Fruit fly (Drosophila melanogaster) whole organism, embryonic: ENCODE results near the gene CG15019.
A peak's percentile ranks its signal among the peaks of the same experiment; 100 is the strongest.

ENCODE experiments used
- Asciz ChIP-seq: fragments of 200-800 bp; sonication (Bioruptor generic); optimal IDR thresholded peaks from 2 replicates; lab custom pipeline; 2017; ENCODE audit warnings: missing biosample characterization, mild to moderate bottlenecking, missing genetic modification characterization, missing genetic modification reagents
- Blimp-1 ChIP-seq: fragments of 200-800 bp; sonication (Bioruptor generic); optimal IDR thresholded peaks from 3 replicates; lab custom pipeline; 2018; ENCODE audit warnings: missing biosample characterization, missing genetic modification characterization, mild to moderate bottlenecking, moderate library complexity, missing genetic modification reagents
- CG10267 ChIP-seq: fragments of 200-800 bp; sonication (Bioruptor generic); optimal IDR thresholded peaks from 2 replicates; lab custom pipeline; 2018; ENCODE audit warnings: missing biosample characterization, mild to moderate bottlenecking, missing genetic modification characterization, moderate library complexity
- CG10431 ChIP-seq: fragments of 200-800 bp; sonication (Bioruptor generic); optimal IDR thresholded peaks from 3 replicates; lab custom pipeline; 2018; ENCODE audit warnings: missing biosample characterization, mild to moderate bottlenecking, missing genetic modification characterization
- CG10959 ChIP-seq: fragments of 200-800 bp; sonication (Bioruptor generic); IDR thresholded peaks from 2 replicates; pipeline ENCODE4 v1.3.6; 2022; ENCODE audit warnings: missing biosample characterization, missing genetic modification characterization
- CG12155 ChIP-seq: fragments of 200-800 bp; sonication (Bioruptor generic); optimal IDR thresholded peaks from 3 replicates; lab custom pipeline; 2016; ENCODE audit warnings: missing biosample characterization, missing genetic modification characterization
- CG16779 ChIP-seq: fragments of 200-800 bp; sonication (Bioruptor generic); IDR thresholded peaks from 2 replicates; pipeline ENCODE4 v1.3.6; 2022; ENCODE audit warnings: missing biosample characterization, missing genetic modification characterization
- CG17186 ChIP-seq: fragments of 200-800 bp; sonication (Bioruptor generic); optimal IDR thresholded peaks from 3 replicates; lab custom pipeline; 2017; ENCODE audit warnings: missing biosample characterization, missing genetic modification reagents, missing genetic modification characterization
- CG17568 ChIP-seq: fragments of 200-800 bp; sonication (Bioruptor generic); optimal IDR thresholded peaks from 2 replicates; lab custom pipeline; 2018; ENCODE audit warnings: missing biosample characterization, mild to moderate bottlenecking, missing genetic modification characterization, moderate library complexity
- CG18011 ChIP-seq: fragments of 200-800 bp; sonication (Bioruptor generic); optimal IDR thresholded peaks from 2 replicates; lab custom pipeline; 2017; ENCODE audit warnings: missing biosample characterization, missing genetic modification characterization, mild to moderate bottlenecking, moderate library complexity, missing genotype
- CG3065 ChIP-seq: fragments of 200-800 bp; sonication (Bioruptor generic); optimal IDR thresholded peaks from 2 replicates; lab custom pipeline; 2016; ENCODE audit warnings: missing biosample characterization, missing genetic modification characterization
- CG32767 ChIP-seq: fragments of 200-800 bp; sonication (Bioruptor generic); IDR thresholded peaks from 2 replicates; pipeline ENCODE4 v1.3.6; 2022; ENCODE audit warnings: missing biosample characterization, missing genetic modification characterization
- CG3995 ChIP-seq: fragments of 200-800 bp; sonication (Bioruptor generic); optimal IDR thresholded peaks from 3 replicates; lab custom pipeline; 2016; ENCODE audit warnings: missing biosample characterization, missing genetic modification characterization
- CG4328 ChIP-seq: fragments of 200-800 bp; sonication (Bioruptor generic); optimal IDR thresholded peaks from 3 replicates; lab custom pipeline; 2017; ENCODE audit warnings: missing biosample characterization, missing genetic modification reagents, missing genetic modification characterization
- CG4404 ChIP-seq: fragments of 200-800 bp; sonication (Bioruptor generic); IDR thresholded peaks from 2 replicates; pipeline ENCODE4 v1.3.6; 2022; ENCODE audit warnings: missing biosample characterization, missing genetic modification characterization
- CG4854 ChIP-seq: fragments of 200-800 bp; sonication (Bioruptor generic); optimal IDR thresholded peaks from 2 replicates; lab custom pipeline; 2016; ENCODE audit warnings: missing biosample characterization, missing genetic modification characterization, inconsistent platforms
- CG6175 ChIP-seq: fragments of 200-800 bp; sonication (Bioruptor generic); IDR thresholded peaks from 3 replicates; pipeline ENCODE4 v1.3.6; 2022; ENCODE audit warnings: missing biosample characterization, missing genetic modification characterization
- CG7745 ChIP-seq: fragments of 200-800 bp; sonication (Bioruptor generic); optimal IDR thresholded peaks from 2 replicates; lab custom pipeline; 2018; ENCODE audit warnings: missing biosample characterization, mild to moderate bottlenecking, missing genetic modification characterization, moderate library complexity
- CG8765 ChIP-seq: fragments of 200-800 bp; sonication (Bioruptor generic); IDR thresholded peaks from 2 replicates; pipeline ENCODE4 v1.3.6; 2022; ENCODE audit warnings: missing biosample characterization, missing genetic modification characterization
- CG9876 ChIP-seq: fragments of 200-800 bp; sonication (Bioruptor generic); optimal IDR thresholded peaks from 2 replicates; lab custom pipeline; 2016; ENCODE audit warnings: missing biosample characterization, missing genetic modification characterization
- Dek ChIP-seq: fragments of 200-800 bp; sonication (Bioruptor generic); optimal IDR thresholded peaks from 3 replicates; lab custom pipeline; 2019; ENCODE audit warnings: missing biosample characterization, mild to moderate bottlenecking, missing genetic modification characterization, moderate library complexity
- Fer1 ChIP-seq: fragments of 200-800 bp; sonication (Bioruptor generic); optimal IDR thresholded peaks from 2 replicates; lab custom pipeline; 2017; ENCODE audit warnings: missing biosample characterization, mild to moderate bottlenecking, missing genetic modification characterization
- HLHmδ ChIP-seq: fragments of 200-800 bp; sonication (Bioruptor generic); optimal IDR thresholded peaks from 2 replicates; lab custom pipeline; 2018; ENCODE audit warnings: missing biosample characterization, mild to moderate bottlenecking, missing genetic modification characterization, moderate library complexity
- Hr39 ChIP-seq: fragments of >200 bp; optimal IDR thresholded peaks from 2 replicates; lab custom pipeline; 2017
- Hr51 ChIP-seq, 2 experiments: fragments of 200-800 bp; sonication (Bioruptor generic); optimal IDR thresholded peaks; 2 replicates in 1 of 2; 3 replicates in 1 of 2; lab custom pipeline; 2016 to 2018; ENCODE audit warnings: missing biosample characterization in 2 of 2, missing genetic modification characterization in 2 of 2, mild to moderate bottlenecking in 1 of 2, moderate library complexity in 1 of 2
- Mad ChIP-seq: fragments of 200-800 bp; sonication (Bioruptor generic); optimal IDR thresholded peaks from 2 replicates; lab custom pipeline; 2016; ENCODE audit warnings: missing biosample characterization, missing genetic modification characterization
- Meics ChIP-seq: fragments of 200-800 bp; sonication (Bioruptor generic); optimal IDR thresholded peaks from 2 replicates; lab custom pipeline; 2017; ENCODE audit warnings: missing biosample characterization, mild to moderate bottlenecking, missing genetic modification characterization
- Sox100B ChIP-seq: fragments of 200-800 bp; sonication (Bioruptor generic); optimal IDR thresholded peaks from 3 replicates; lab custom pipeline; 2018; ENCODE audit warnings: missing biosample characterization, mild to moderate bottlenecking, missing genetic modification characterization
- Trl ChIP-seq, 3 experiments: fragments of >200 bp in 2 of 3; fragments of 200-800 bp in 1 of 3; sonication (Bioruptor generic) in 1 of 3; optimal IDR thresholded peaks; 2 replicates in 1 of 3; 3 replicates in 2 of 3; lab custom pipeline; 2016 to 2017; ENCODE audit warnings: missing biosample characterization in 1 of 3, missing genetic modification characterization in 1 of 3
- Xrp1 ChIP-seq: fragments of 200-800 bp; sonication (Bioruptor generic); IDR thresholded peaks from 2 replicates; pipeline ENCODE4 v1.3.6; 2022; ENCODE audit warnings: missing biosample characterization, missing genetic modification characterization
- al ChIP-seq: fragments of 200-800 bp; sonication (Bioruptor generic); IDR thresholded peaks from 2 replicates; pipeline ENCODE4 v1.3.6; 2022; ENCODE audit warnings: missing biosample characterization, missing genetic modification characterization
- ato ChIP-seq: fragments of 200-800 bp; sonication (Bioruptor generic); IDR thresholded peaks from 2 replicates; pipeline ENCODE4 v1.3.6; 2022; ENCODE audit warnings: missing biosample characterization, missing genetic modification characterization; ENCODE audit not compliant: partially characterized antibody
- bsh ChIP-seq, 2 experiments: fragments of 200-800 bp; sonication (Bioruptor generic); optimal IDR thresholded peaks; 2 replicates each; lab custom pipeline; 2017 to 2018; ENCODE audit warnings: mild to moderate bottlenecking in 2 of 2, missing biosample characterization in 2 of 2, missing genetic modification characterization in 2 of 2, moderate library complexity in 1 of 2
- ci ChIP-seq: fragments of 200-800 bp; sonication (Bioruptor generic); IDR thresholded peaks from 3 replicates; pipeline ENCODE4 v1.3.6; 2022; ENCODE audit warnings: missing biosample characterization, missing genetic modification characterization
- crp ChIP-seq, 2 experiments: fragments of 200-800 bp; sonication (Bioruptor generic); optimal IDR thresholded peaks; 2 replicates in 1 of 2; 3 replicates in 1 of 2; lab custom pipeline; 2017; ENCODE audit warnings: missing biosample characterization in 2 of 2, missing genetic modification characterization in 2 of 2, mild to moderate bottlenecking in 1 of 2, moderate library complexity in 1 of 2
- dm ChIP-seq: fragments of 200-800 bp; sonication (Bioruptor generic); optimal IDR thresholded peaks from 3 replicates; lab custom pipeline; 2016; ENCODE audit warnings: missing biosample characterization, missing genetic modification characterization
- hb ChIP-seq: fragments of 200-800 bp; sonication (Bioruptor generic); IDR thresholded peaks from 3 replicates; pipeline ENCODE4 v1.3.6; 2022; ENCODE audit warnings: missing biosample characterization, missing genetic modification characterization; ENCODE audit not compliant: partially characterized antibody
- jigr1 ChIP-seq: fragments of 200-800 bp; sonication (Bioruptor generic); IDR thresholded peaks from 3 replicates; pipeline ENCODE4 v1.3.6; 2022; ENCODE audit warnings: missing biosample characterization, missing genetic modification characterization
- kni ChIP-seq: fragments of 200-800 bp; sonication (Bioruptor generic); optimal IDR thresholded peaks from 3 replicates; lab custom pipeline; 2017; ENCODE audit warnings: mild to moderate bottlenecking, missing biosample characterization, missing genetic modification reagents, missing genetic modification characterization
- lola ChIP-seq, 3 experiments: fragments of >200 bp in 2 of 3; fragments of 200-800 bp in 1 of 3; sonication (Bioruptor generic) in 1 of 3; optimal IDR thresholded peaks; 2 replicates each; lab custom pipeline; 2017 to 2019; ENCODE audit warnings: missing biosample characterization in 3 of 3, missing genetic modification characterization in 3 of 3, mild to moderate bottlenecking in 1 of 3, moderate library complexity in 1 of 3
- luna ChIP-seq: fragments of 200-800 bp; sonication (Bioruptor generic); optimal IDR thresholded peaks from 2 replicates; lab custom pipeline; 2016; ENCODE audit warnings: missing biosample characterization, missing genetic modification characterization
- onecut ChIP-seq: fragments of 200-800 bp; sonication (Bioruptor generic); IDR thresholded peaks from 2 replicates; pipeline ENCODE4 v1.3.6; 2022; ENCODE audit warnings: missing biosample characterization, missing genetic modification characterization
- pho ChIP-seq: fragments of 200-800 bp; sonication (Bioruptor generic); optimal IDR thresholded peaks from 2 replicates; lab custom pipeline; 2016; ENCODE audit warnings: missing biosample characterization, missing genetic modification characterization
- ranshi ChIP-seq: fragments of 200-800 bp; sonication (Bioruptor generic); IDR thresholded peaks from 2 replicates; pipeline ENCODE4 v1.3.6; 2022; ENCODE audit warnings: missing biosample characterization, missing genetic modification characterization
- schlank ChIP-seq: fragments of 200-800 bp; sonication (Bioruptor generic); optimal IDR thresholded peaks from 2 replicates; lab custom pipeline; 2018; ENCODE audit warnings: missing biosample characterization, mild to moderate bottlenecking, missing genetic modification characterization
- so ChIP-seq: fragments of 200-800 bp; sonication (Bioruptor generic); IDR thresholded peaks from 3 replicates; pipeline ENCODE4 v1.3.6; 2022; ENCODE audit warnings: missing biosample characterization, missing genetic modification characterization

Gene CG15019

dm6 chr3L:4383104-4383503 is 22.8 kb downstream of the CG15019 start (continued):
- TF ChIP-seq al (GFP tag; lab: Robert Waterston, UW) (no peak), so (GFP tag; lab: Robert Waterston, UW) (no peak), lola (GFP tag; optimal IDR thresholded peaks at IDR 0.05; lab: Kevin White, UChicago) (peak in 1 of 3 experiments; percentile 8), crp (GFP tag; optimal IDR thresholded peaks at IDR 0.05; lab: Kevin White, UChicago) (no peak), pho (GFP tag; lab: Kevin White, UChicago) (no peak), HLHmδ (no peak), CG10267 (tag; lab: Kevin White, UChicago) (peak; percentile 5), onecut (GFP tag; lab: Robert Waterston, UW) (no peak), CG3995 (GFP tag; lab: Kevin White, UChicago) (no peak), Asciz (GFP tag; lab: Kevin White, UChicago) (no peak), Blimp-1 (GFP tag; lab: Kevin White, UChicago) (peak; percentile 62), ci (no peak), Xrp1 (GFP tag; lab: Robert Waterston, UW) (peak; percentile 38; the same call in 1 of the 2 replicates), Sox100B (no peak), CG4854 (GFP tag; lab: Kevin White, UChicago) (no peak), kni (no peak), CG3065 (no peak), CG9876 (GFP tag; lab: Kevin White, UChicago) (no peak), dm (GFP tag; lab: Kevin White, UChicago) (no peak), CG4328 (no peak), Meics (no peak), bsh (GFP tag; optimal IDR thresholded peaks at IDR 0.05; lab: Kevin White, UChicago) (peak; percentile 27 to 44), CG4404 (GFP tag; lab: Robert Waterston, UW) (no peak), CG12155 (GFP tag; lab: Kevin White, UChicago) (no peak), jigr1 (GFP tag; lab: Robert Waterston, UW) (no peak), Mad (no peak), CG6175 (no peak), Trl (optimal IDR thresholded peaks at IDR 0.05; lab: Kevin White, UChicago) (no peak), Trl (GFP tag; optimal IDR thresholded peaks at IDR 0.05; lab: Kevin White, UChicago) (no peak), CG17186 (GFP tag; lab: Kevin White, UChicago) (no peak), ato (GFP tag; lab: Robert Waterston, UW) (no peak), Fer1 (GFP tag; lab: Kevin White, UChicago) (no peak), CG10959 (GFP tag; lab: Robert Waterston, UW) (no peak), CG16779 (no peak), luna (no peak), CG8765 (GFP tag; lab: Robert Waterston, UW) (no peak), CG7745 (tag; lab: Kevin White, UChicago) (no peak), CG17568 (GFP tag; lab: Kevin White, UChicago) (no peak), Hr51 (GFP tag; optimal IDR thresholded peaks at IDR 0.05; lab: Kevin White, UChicago) (no peak), Dek (tag; lab: Kevin White, UChicago) (no peak), hb (GFP tag; lab: Robert Waterston, UW) (no peak), schlank (tag; lab: Kevin White, UChicago) (no peak), CG10431 (GFP tag; lab: Kevin White, UChicago) (no peak), Hr39 (no peak), CG32767 (GFP tag; lab: Robert Waterston, UW) (no peak), CG18011 (GFP tag; lab: Kevin White, UChicago) (no peak), ranshi (GFP tag; lab: Robert Waterston, UW) (0 out of 2 replicates have a peak, but pooled peaks have one; percentile 9)
